Fruit fly (Drosophila melanogaster) whole organism, prepupa: ENCODE measurements around the gene DPCoAC.

Experiments used
- Blimp-1 ChIP-seq: fragments of 200-800 bp; sonication (Bioruptor generic); optimal IDR thresholded peaks from 3 replicates; lab custom pipeline; 2017; ENCODE audit warnings: missing biosample characterization, missing genetic modification characterization, mild to moderate bottlenecking, moderate library complexity, missing genetic modification reagents
- CG10631 ChIP-seq: fragments of 200-800 bp; sonication (Bioruptor generic); optimal IDR thresholded peaks from 2 replicates; lab custom pipeline; 2016; ENCODE audit warnings: missing biosample characterization, missing genetic modification characterization
- CG10669 ChIP-seq: fragments of 200-800 bp; sonication (Bioruptor generic); optimal IDR thresholded peaks from 3 replicates; lab custom pipeline; 2018; ENCODE audit warnings: missing biosample characterization, mild to moderate bottlenecking, missing genetic modification characterization, moderate library complexity
- CG11294 ChIP-seq: fragments of 200-800 bp; sonication (Bioruptor generic); IDR thresholded peaks from 2 replicates; pipeline ENCODE4 v1.3.6; 2022; ENCODE audit warnings: missing biosample characterization, missing genetic modification characterization
- CG11762 ChIP-seq: fragments of 200-800 bp; sonication (Bioruptor generic); optimal IDR thresholded peaks from 3 replicates; lab custom pipeline; 2016; ENCODE audit warnings: missing biosample characterization, missing genetic modification characterization; ENCODE audit not compliant: insufficient read depth
- CG11902 ChIP-seq: fragments of 200-800 bp; sonication (Bioruptor generic); optimal IDR thresholded peaks from 3 replicates; lab custom pipeline; 2016; ENCODE audit warnings: missing biosample characterization, missing genetic modification characterization
- CG15336 ChIP-seq: fragments of 200-800 bp; sonication (Bioruptor generic); IDR thresholded peaks from 2 replicates; pipeline ENCODE4 v1.3.6; 2022; ENCODE audit warnings: missing biosample characterization, missing genetic modification characterization
- CG1621 ChIP-seq: fragments of 200-800 bp; sonication (Bioruptor generic); optimal IDR thresholded peaks from 3 replicates; lab custom pipeline; 2018; ENCODE audit warnings: missing biosample characterization, mild to moderate bottlenecking, missing genetic modification characterization
- CG16779 ChIP-seq: fragments of 200-800 bp; sonication (Bioruptor generic); optimal IDR thresholded peaks from 3 replicates; lab custom pipeline; 2017; ENCODE audit warnings: missing biosample characterization, mild to moderate bottlenecking, missing genetic modification characterization
- CG34406 ChIP-seq: fragments of 200-800 bp; sonication (Bioruptor generic); optimal IDR thresholded peaks from 3 replicates; lab custom pipeline; 2016; ENCODE audit warnings: missing biosample characterization, missing genetic modification characterization
- CG3919 ChIP-seq: fragments of 200-800 bp; sonication (Bioruptor generic); optimal IDR thresholded peaks from 3 replicates; lab custom pipeline; 2016; ENCODE audit warnings: missing biosample characterization, missing genetic modification characterization
- CG4318 ChIP-seq: fragments of 200-800 bp; sonication (Bioruptor generic); optimal IDR thresholded peaks from 3 replicates; lab custom pipeline; 2017; ENCODE audit warnings: missing biosample characterization, mild to moderate bottlenecking, missing genetic modification characterization
- CG6163 ChIP-seq: fragments of 200-800 bp; sonication (Bioruptor generic); IDR thresholded peaks from 3 replicates; pipeline ENCODE4 v1.3.6; 2022; ENCODE audit warnings: missing biosample characterization, missing genetic modification characterization
- CG6276 ChIP-seq: fragments of 200-800 bp; sonication (Bioruptor generic); optimal IDR thresholded peaks from 2 replicates; lab custom pipeline; 2017; ENCODE audit warnings: missing biosample characterization, mild to moderate bottlenecking, missing genetic modification characterization
- CG7368 ChIP-seq: fragments of 200-800 bp; sonication (Bioruptor generic); optimal IDR thresholded peaks from 3 replicates; lab custom pipeline; 2016; ENCODE audit warnings: missing biosample characterization, missing genetic modification characterization
- CG8119 ChIP-seq: fragments of 200-800 bp; sonication (Bioruptor generic); IDR thresholded peaks from 3 replicates; pipeline ENCODE4 v1.3.6; 2022; ENCODE audit warnings: missing biosample characterization, missing genetic modification characterization
- CG8319 ChIP-seq: fragments of 200-800 bp; sonication (Bioruptor generic); optimal IDR thresholded peaks from 3 replicates; lab custom pipeline; 2016; ENCODE audit warnings: missing biosample characterization, missing genetic modification characterization
- CG8632 ChIP-seq: fragments of 200-800 bp; sonication (Bioruptor generic); optimal IDR thresholded peaks from 3 replicates; lab custom pipeline; 2016; ENCODE audit warnings: missing biosample characterization, missing genetic modification characterization
- CG9139 ChIP-seq: fragments of 200-800 bp; sonication (Bioruptor generic); optimal IDR thresholded peaks from 3 replicates; lab custom pipeline; 2017; ENCODE audit warnings: missing biosample characterization, mild to moderate bottlenecking, missing genetic modification characterization
- Eip75B ChIP-seq: fragments of 200-800 bp; sonication (Bioruptor generic); optimal IDR thresholded peaks from 3 replicates; lab custom pipeline; 2016; ENCODE audit warnings: missing biosample characterization, missing genetic modification characterization
- Eip78C ChIP-seq: fragments of 200-800 bp; sonication (Bioruptor generic); peaks from one replicate; lab custom pipeline; 2016; ENCODE audit warnings: missing biosample characterization, missing genetic modification characterization
- Eip93F ChIP-seq: fragments of 200-800 bp; sonication (Bioruptor generic); optimal IDR thresholded peaks from 2 replicates; lab custom pipeline; 2016; ENCODE audit warnings: missing biosample characterization, mild to moderate bottlenecking, missing genetic modification characterization
- Ets21C ChIP-seq: fragments of 200-800 bp; sonication (Bioruptor generic); optimal IDR thresholded peaks from 3 replicates; lab custom pipeline; 2016; ENCODE audit warnings: missing biosample characterization, missing genetic modification characterization
- Ets96B ChIP-seq: fragments of 200-800 bp; optimal IDR thresholded peaks from 2 replicates; lab custom pipeline; 2019; ENCODE audit warnings: missing biosample characterization, mild to moderate bottlenecking, missing genetic modification characterization, moderate library complexity
- Gug ChIP-seq: fragments of 200-800 bp; sonication (Bioruptor generic); IDR thresholded peaks from 2 replicates; pipeline ENCODE4 v1.3.6; 2022; ENCODE audit warnings: missing biosample characterization, missing genetic modification characterization
- Hr38 ChIP-seq: sonication (Bioruptor generic); optimal IDR thresholded peaks from 2 replicates; lab custom pipeline; 2016; ENCODE audit warnings: missing biosample characterization, missing genetic modification characterization
- Hr39 ChIP-seq: fragments of 200-800 bp; sonication (Bioruptor generic); optimal IDR thresholded peaks from 2 replicates; lab custom pipeline; 2016; ENCODE audit warnings: missing biosample characterization, missing genetic modification characterization
- Lpt ChIP-seq: fragments of 200-800 bp; sonication (Bioruptor generic); optimal IDR thresholded peaks from 3 replicates; lab custom pipeline; 2016; ENCODE audit warnings: missing biosample characterization, missing genetic modification characterization
- OdsH ChIP-seq: fragments of 200-800 bp; sonication (Bioruptor generic); optimal IDR thresholded peaks from 3 replicates; lab custom pipeline; 2016; ENCODE audit warnings: missing biosample characterization, missing genetic modification characterization
- Smox ChIP-seq: fragments of 200-800 bp; sonication (Bioruptor generic); optimal IDR thresholded peaks from 3 replicates; lab custom pipeline; 2016; ENCODE audit warnings: missing biosample characterization, missing genetic modification characterization
- Sox102F ChIP-seq: fragments of 200-800 bp; sonication (Bioruptor generic); optimal IDR thresholded peaks from 2 replicates; lab custom pipeline; 2016; ENCODE audit warnings: missing biosample characterization, mild to moderate bottlenecking, missing genetic modification characterization
- Sox14 ChIP-seq: fragments of 200-800 bp; sonication (Bioruptor generic); optimal IDR thresholded peaks from 3 replicates; lab custom pipeline; 2016; ENCODE audit warnings: missing biosample characterization, missing genetic modification characterization
- Sox15 ChIP-seq: fragments of 200-800 bp; sonication (Bioruptor generic); optimal IDR thresholded peaks from 3 replicates; lab custom pipeline; 2016; ENCODE audit warnings: missing biosample characterization, missing genetic modification characterization
- acj6 ChIP-seq: fragments of 200-800 bp; sonication (Bioruptor generic); optimal IDR thresholded peaks from 3 replicates; lab custom pipeline; 2016; ENCODE audit warnings: missing biosample characterization, missing genetic modification characterization
- dac ChIP-seq: fragments of 200-800 bp; sonication (Bioruptor generic); optimal IDR thresholded peaks from 2 replicates; lab custom pipeline; 2017; ENCODE audit warnings: missing biosample characterization, mild to moderate bottlenecking, missing genetic modification characterization
- esn ChIP-seq: fragments of 200-800 bp; sonication (Bioruptor generic); optimal IDR thresholded peaks from 2 replicates; lab custom pipeline; 2016; ENCODE audit warnings: missing biosample characterization, mild to moderate bottlenecking, missing genetic modification characterization, moderate library complexity
- fd59A ChIP-seq: fragments of 200-800 bp; sonication (Bioruptor generic); optimal IDR thresholded peaks from 2 replicates; lab custom pipeline; 2017; ENCODE audit warnings: missing biosample characterization, mild to moderate bottlenecking, missing genetic modification characterization, missing genetic modification reagents
- fd85E ChIP-seq: fragments of 200-800 bp; sonication (Bioruptor generic); optimal IDR thresholded peaks from 3 replicates; lab custom pipeline; 2016; ENCODE audit warnings: missing biosample characterization, missing genetic modification characterization
- fkh ChIP-seq: fragments of 200-800 bp; sonication (Bioruptor generic); optimal IDR thresholded peaks from 3 replicates; lab custom pipeline; 2017; ENCODE audit warnings: missing biosample characterization, mild to moderate bottlenecking, missing genetic modification characterization, moderate library complexity
- lz ChIP-seq: fragments of 200-800 bp; sonication (Bioruptor generic); optimal IDR thresholded peaks from 3 replicates; lab custom pipeline; 2016; ENCODE audit warnings: missing biosample characterization, missing genetic modification characterization
- net ChIP-seq: fragments of 200-800 bp; sonication (Bioruptor generic); optimal IDR thresholded peaks from 3 replicates; lab custom pipeline; 2016; ENCODE audit warnings: missing biosample characterization, missing genetic modification characterization
- pdm3 ChIP-seq: fragments of 200-800 bp; sonication (Bioruptor generic); optimal IDR thresholded peaks from 3 replicates; lab custom pipeline; 2016; ENCODE audit warnings: missing biosample characterization, missing genetic modification characterization
- salr ChIP-seq, 2 experiments: fragments of 200-800 bp; sonication (Bioruptor generic); optimal IDR thresholded peaks; 3 replicates each; lab custom pipeline; 2016 to 2018; ENCODE audit warnings: missing biosample characterization in 2 of 2, missing genetic modification characterization in 2 of 2, mild to moderate bottlenecking in 1 of 2
- spab ChIP-seq: fragments of 200-800 bp; sonication (Bioruptor generic); optimal IDR thresholded peaks from 2 replicates; lab custom pipeline; 2017; ENCODE audit warnings: missing biosample characterization, mild to moderate bottlenecking, missing genetic modification characterization, missing genetic modification reagents
- svp ChIP-seq: fragments of 200-800 bp; sonication (Bioruptor generic); peaks from one replicate; lab custom pipeline; 2016; ENCODE audit warnings: missing biosample characterization, missing genetic modification characterization
- topi ChIP-seq: fragments of 200-800 bp; sonication (Bioruptor generic); optimal IDR thresholded peaks from 3 replicates; lab custom pipeline; 2016; ENCODE audit warnings: missing biosample characterization, missing genetic modification characterization
- vri ChIP-seq: fragments of 200-800 bp; sonication (Bioruptor generic); optimal IDR thresholded peaks from 3 replicates; lab custom pipeline; 2016; ENCODE audit warnings: missing biosample characterization, mild to moderate bottlenecking, missing genetic modification characterization

Gene DPCoAC

dm6 chr3R:20579816-20580215 is 22.3 kb upstream of the DPCoAC start, which contains the start of the genes EloB and Srp14 (continued):
- TF ChIP-seq fd85E (GFP tag; lab: Kevin White, UChicago) (no peak), Eip75B (GFP tag; lab: Kevin White, UChicago) (peak; percentile 74), dac (GFP tag; lab: Kevin White, UChicago) (no peak), CG7368 (no peak), CG10669 (GFP tag; lab: Kevin White, UChicago) (no peak), Ets21C (peak; percentile 72), CG15336 (GFP tag; lab: Robert Waterston, UW) (peak; percentile 61), Eip93F (GFP tag; lab: Kevin White, UChicago) (peak; percentile 74), Blimp-1 (GFP tag; lab: Kevin White, UChicago) (peak; percentile 31), lz (GFP tag; lab: Kevin White, UChicago) (peak; percentile 84), vri (GFP tag; lab: Kevin White, UChicago) (no peak)

dm6 chr3R:20576789-20577188 is 19.3 kb upstream of the DPCoAC start, which contains the start of the genes TFAM and CG5412:
Gene TFAM, minus strand, starts transcription at chr3R:20577010.
Gene CG5412, plus strand, starts transcription at chr3R:20577053.
- TF ChIP-seq fkh (peak; percentile 79), Sox14 (peak; percentile 4), topi (GFP tag; lab: Kevin White, UChicago) (no peak), CG10631 (GFP tag; lab: Kevin White, UChicago) (no peak), fd59A (GFP tag; lab: Kevin White, UChicago) (no peak), Ets96B (tag; lab: Kevin White, UChicago) (no peak), OdsH (GFP tag; lab: Kevin White, UChicago) (no peak), Smox (no peak), acj6 (GFP tag; lab: Kevin White, UChicago) (no peak), CG1621 (tag; lab: Kevin White, UChicago) (peak; percentile 91), CG8119 (GFP tag; lab: Robert Waterston, UW) (no peak), CG11762 (no peak)

dm6 chr3R:20574535-20574980 is 17.1 kb upstream of the DPCoAC start:
- no peak for TF ChIP-seq Gug (GFP tag; lab: Robert Waterston, UW)
- TF ChIP-seq svp (GFP tag; lab: Kevin White, UChicago) = peak; percentile 38
- no peak for TF ChIP-seq Lpt
- TF ChIP-seq lz (GFP tag; lab: Kevin White, UChicago) = no peak
- TF ChIP-seq CG11294 (GFP tag; lab: Robert Waterston, UW) = no peak
- no peak for TF ChIP-seq pdm3 (GFP tag; lab: Kevin White, UChicago)
- no peak for TF ChIP-seq CG10631 (GFP tag; lab: Kevin White, UChicago)
- TF ChIP-seq Sox102F = no peak
- TF ChIP-seq CG11902 (GFP tag; lab: Kevin White, UChicago) = no peak
- no peak for TF ChIP-seq acj6 (GFP tag; lab: Kevin White, UChicago)
- no peak for TF ChIP-seq vri (GFP tag; lab: Kevin White, UChicago)
- TF ChIP-seq CG6163 (GFP tag; lab: Robert Waterston, UW) = 0 out of 3 replicates have a peak, but pooled peaks have one; percentile 20
- no peak for TF ChIP-seq Ets96B (tag; lab: Kevin White, UChicago)
- no peak for TF ChIP-seq CG8632 (GFP tag; lab: Kevin White, UChicago)
- TF ChIP-seq fd59A (GFP tag; lab: Kevin White, UChicago) = no peak
- no peak for TF ChIP-seq CG9139 (GFP tag; lab: Kevin White, UChicago)
- no peak for TF ChIP-seq Sox15 (GFP tag; lab: Kevin White, UChicago)
- TF ChIP-seq CG8319 (GFP tag; lab: Kevin White, UChicago) = no peak
- TF ChIP-seq Blimp-1 (GFP tag; lab: Kevin White, UChicago) = no peak
- TF ChIP-seq esn (GFP tag; lab: Kevin White, UChicago) = peak; percentile 9
- no peak for TF ChIP-seq CG16779
- TF ChIP-seq Hr38 (GFP tag; lab: Kevin White, UChicago) = no peak
- no peak for TF ChIP-seq Ets21C
- TF ChIP-seq Eip78C = peak; percentile 27
- no peak for TF ChIP-seq CG4318 (GFP tag; lab: Kevin White, UChicago)
- no peak for TF ChIP-seq fd85E (GFP tag; lab: Kevin White, UChicago)
- no peak for TF ChIP-seq dac (GFP tag; lab: Kevin White, UChicago)
- no peak for TF ChIP-seq CG15336 (GFP tag; lab: Robert Waterston, UW)
- no peak for TF ChIP-seq OdsH (GFP tag; lab: Kevin White, UChicago)
- TF ChIP-seq spab = no peak
- no peak for TF ChIP-seq CG3919 (GFP tag; lab: Kevin White, UChicago)
- TF ChIP-seq net = no peak
- peak; percentile 73 for TF ChIP-seq fkh
- TF ChIP-seq salr (GFP tag; optimal IDR thresholded peaks at IDR 0.05; lab: Kevin White, UChicago) = no peak
- TF ChIP-seq Hr39 (GFP tag; lab: Kevin White, UChicago) = no peak
- no peak for TF ChIP-seq CG34406 (GFP tag; lab: Kevin White, UChicago)
- no peak for TF ChIP-seq CG6276 (GFP tag; lab: Kevin White, UChicago)
